Worm (Caenorhabditis elegans): Measurements from ENCODE around the gene mxl-2.

DNA sequence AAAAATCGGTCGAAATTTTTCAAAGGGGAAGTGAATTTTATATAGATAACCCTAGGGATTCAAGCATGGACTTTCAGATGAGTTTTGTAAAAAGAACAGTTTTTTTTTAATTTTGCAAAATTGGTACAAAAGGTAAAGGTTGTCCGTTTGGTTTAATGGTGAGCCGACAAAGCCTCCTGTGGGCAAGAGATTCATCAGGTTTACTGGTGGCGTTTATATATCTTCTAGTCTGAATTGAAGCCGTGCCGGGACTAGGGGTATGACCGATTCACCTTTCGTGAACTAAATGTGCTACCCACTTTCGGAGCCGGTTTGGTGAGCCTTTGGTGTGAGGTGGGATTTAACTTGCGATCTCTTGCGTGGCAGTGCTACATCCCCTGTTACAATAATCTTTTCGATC, 9.8 kb downstream of the mxl-2 start:
- no peak for TF ChIP-seq madf-10 (tag; optimal IDR thresholded peaks at IDR 0.05)
- no peak for TF ChIP-seq aptf-3 (GFP tag; IDR thresholded peaks at IDR 0.05)
- TF ChIP-seq dpl-1 (GFP tag; optimal IDR thresholded peaks at IDR 0.05), result no peak
- no peak for TF ChIP-seq mcd-1 (GFP tag; IDR thresholded peaks at IDR 0.05)
- TF ChIP-seq egrh-3 (GFP tag; IDR thresholded peaks at IDR 0.05), result no peak
- TF ChIP-seq cebp-1 (GFP tag; IDR thresholded peaks at IDR 0.05), result no peak
- no peak for TF ChIP-seq cebp-1 (tag; optimal IDR thresholded peaks at IDR 0.05)
- TF ChIP-seq unc-62 (GFP tag; optimal IDR thresholded peaks at IDR 0.05), result no peak
- no peak for TF ChIP-seq hrde-1 (tag; optimal IDR thresholded peaks at IDR 0.05; ENCODE audit: borderline replicate concordance)
- no peak for TF ChIP-seq K12H6.12 (tag; optimal IDR thresholded peaks at IDR 0.05)
- no peak for TF ChIP-seq sdz-38 (tag; optimal IDR thresholded peaks at IDR 0.05)
